Fruit fly (Drosophila melanogaster) whole organism, prepupa: Measurements from ENCODE around the gene RhoGAPp190.

ENCODE experiments used
- CG10669 ChIP-seq: fragments of 200-800 bp; sonication (Bioruptor generic); optimal IDR thresholded peaks from 3 replicates; lab custom pipeline; 2018; ENCODE audit warnings: missing biosample characterization, mild to moderate bottlenecking, missing genetic modification characterization, moderate library complexity
- CG11294 ChIP-seq: fragments of 200-800 bp; sonication (Bioruptor generic); IDR thresholded peaks from 2 replicates; pipeline ENCODE4 v1.3.6; 2022; ENCODE audit warnings: missing biosample characterization, missing genetic modification characterization
- CG15336 ChIP-seq: fragments of 200-800 bp; sonication (Bioruptor generic); IDR thresholded peaks from 2 replicates; pipeline ENCODE4 v1.3.6; 2022; ENCODE audit warnings: missing biosample characterization, missing genetic modification characterization
- CG1621 ChIP-seq: fragments of 200-800 bp; sonication (Bioruptor generic); optimal IDR thresholded peaks from 3 replicates; lab custom pipeline; 2018; ENCODE audit warnings: missing biosample characterization, mild to moderate bottlenecking, missing genetic modification characterization
- CG16779 ChIP-seq: fragments of 200-800 bp; sonication (Bioruptor generic); optimal IDR thresholded peaks from 3 replicates; lab custom pipeline; 2017; ENCODE audit warnings: missing biosample characterization, mild to moderate bottlenecking, missing genetic modification characterization
- CG3032 ChIP-seq: fragments of 200-800 bp; optimal IDR thresholded peaks from 2 replicates; lab custom pipeline; 2019; ENCODE audit warnings: missing biosample characterization, mild to moderate bottlenecking, missing genetic modification characterization, moderate library complexity
- CG31627 ChIP-seq: fragments of 200-800 bp; sonication (Bioruptor generic); optimal IDR thresholded peaks from 3 replicates; lab custom pipeline; 2016; ENCODE audit warnings: missing biosample characterization, missing genetic modification characterization
- CG32006 ChIP-seq: fragments of 200-800 bp; sonication (Bioruptor generic); optimal IDR thresholded peaks from 3 replicates; lab custom pipeline; 2017; ENCODE audit warnings: missing biosample characterization, mild to moderate bottlenecking, missing genetic modification characterization
- CG4318 ChIP-seq: fragments of 200-800 bp; sonication (Bioruptor generic); optimal IDR thresholded peaks from 3 replicates; lab custom pipeline; 2017; ENCODE audit warnings: missing biosample characterization, mild to moderate bottlenecking, missing genetic modification characterization
- CG6163 ChIP-seq: fragments of 200-800 bp; sonication (Bioruptor generic); IDR thresholded peaks from 3 replicates; pipeline ENCODE4 v1.3.6; 2022; ENCODE audit warnings: missing biosample characterization, missing genetic modification characterization
- CG6276 ChIP-seq: fragments of 200-800 bp; sonication (Bioruptor generic); optimal IDR thresholded peaks from 2 replicates; lab custom pipeline; 2017; ENCODE audit warnings: missing biosample characterization, mild to moderate bottlenecking, missing genetic modification characterization
- CG6792 ChIP-seq: fragments of 200-800 bp; sonication (Bioruptor generic); optimal IDR thresholded peaks from 3 replicates; lab custom pipeline; 2016; ENCODE audit warnings: missing biosample characterization, missing genetic modification characterization
- CG6808 ChIP-seq: fragments of 200-800 bp; sonication (Bioruptor generic); optimal IDR thresholded peaks from 3 replicates; lab custom pipeline; 2017; ENCODE audit warnings: missing biosample characterization, missing genetic modification characterization, mild to moderate bottlenecking, moderate library complexity, missing genetic modification reagents
- CG6854 ChIP-seq: fragments of 200-800 bp; sonication (Bioruptor generic); optimal IDR thresholded peaks from 2 replicates; lab custom pipeline; 2017; ENCODE audit warnings: missing biosample characterization, mild to moderate bottlenecking, missing genetic modification characterization
- CG7368 ChIP-seq: fragments of 200-800 bp; sonication (Bioruptor generic); optimal IDR thresholded peaks from 3 replicates; lab custom pipeline; 2016; ENCODE audit warnings: missing biosample characterization, missing genetic modification characterization
- CG8319 ChIP-seq: fragments of 200-800 bp; sonication (Bioruptor generic); optimal IDR thresholded peaks from 3 replicates; lab custom pipeline; 2016; ENCODE audit warnings: missing biosample characterization, missing genetic modification characterization
- Eip75B ChIP-seq: fragments of 200-800 bp; sonication (Bioruptor generic); optimal IDR thresholded peaks from 3 replicates; lab custom pipeline; 2016; ENCODE audit warnings: missing biosample characterization, missing genetic modification characterization
- Eip78C ChIP-seq: fragments of 200-800 bp; sonication (Bioruptor generic); peaks from one replicate; lab custom pipeline; 2016; ENCODE audit warnings: missing biosample characterization, missing genetic modification characterization
- Eip93F ChIP-seq: fragments of 200-800 bp; sonication (Bioruptor generic); optimal IDR thresholded peaks from 2 replicates; lab custom pipeline; 2016; ENCODE audit warnings: missing biosample characterization, mild to moderate bottlenecking, missing genetic modification characterization
- Ets21C ChIP-seq: fragments of 200-800 bp; sonication (Bioruptor generic); optimal IDR thresholded peaks from 3 replicates; lab custom pipeline; 2016; ENCODE audit warnings: missing biosample characterization, missing genetic modification characterization
- Ets96B ChIP-seq: fragments of 200-800 bp; optimal IDR thresholded peaks from 2 replicates; lab custom pipeline; 2019; ENCODE audit warnings: missing biosample characterization, mild to moderate bottlenecking, missing genetic modification characterization, moderate library complexity
- Gug ChIP-seq: fragments of 200-800 bp; sonication (Bioruptor generic); IDR thresholded peaks from 2 replicates; pipeline ENCODE4 v1.3.6; 2022; ENCODE audit warnings: missing biosample characterization, missing genetic modification characterization
- Hr38 ChIP-seq: sonication (Bioruptor generic); optimal IDR thresholded peaks from 2 replicates; lab custom pipeline; 2016; ENCODE audit warnings: missing biosample characterization, missing genetic modification characterization
- Hr39 ChIP-seq: fragments of 200-800 bp; sonication (Bioruptor generic); optimal IDR thresholded peaks from 2 replicates; lab custom pipeline; 2016; ENCODE audit warnings: missing biosample characterization, missing genetic modification characterization
- Hr4 ChIP-seq: fragments of 200-800 bp; sonication (Bioruptor generic); optimal IDR thresholded peaks from 3 replicates; lab custom pipeline; 2016; ENCODE audit warnings: missing biosample characterization, missing genetic modification characterization
- Lpt ChIP-seq: fragments of 200-800 bp; sonication (Bioruptor generic); optimal IDR thresholded peaks from 3 replicates; lab custom pipeline; 2016; ENCODE audit warnings: missing biosample characterization, missing genetic modification characterization
- Smox ChIP-seq: fragments of 200-800 bp; sonication (Bioruptor generic); optimal IDR thresholded peaks from 3 replicates; lab custom pipeline; 2016; ENCODE audit warnings: missing biosample characterization, missing genetic modification characterization
- Sox14 ChIP-seq: fragments of 200-800 bp; sonication (Bioruptor generic); optimal IDR thresholded peaks from 3 replicates; lab custom pipeline; 2016; ENCODE audit warnings: missing biosample characterization, missing genetic modification characterization
- Sox15 ChIP-seq: fragments of 200-800 bp; sonication (Bioruptor generic); optimal IDR thresholded peaks from 3 replicates; lab custom pipeline; 2016; ENCODE audit warnings: missing biosample characterization, missing genetic modification characterization
- achi ChIP-seq: fragments of 200-800 bp; sonication (Bioruptor generic); optimal IDR thresholded peaks from 3 replicates; lab custom pipeline; 2016; ENCODE audit warnings: missing biosample characterization, missing genetic modification characterization
- cyc ChIP-seq: fragments of 200-800 bp; sonication (Bioruptor generic); optimal IDR thresholded peaks from 3 replicates; lab custom pipeline; 2016; ENCODE audit warnings: missing biosample characterization, missing genetic modification characterization
- dac ChIP-seq: fragments of 200-800 bp; sonication (Bioruptor generic); optimal IDR thresholded peaks from 2 replicates; lab custom pipeline; 2017; ENCODE audit warnings: missing biosample characterization, mild to moderate bottlenecking, missing genetic modification characterization
- dsx ChIP-seq: fragments of 200-800 bp; optimal IDR thresholded peaks from 3 replicates; lab custom pipeline; 2019; ENCODE audit warnings: missing biosample characterization, mild to moderate bottlenecking, missing genetic modification characterization, moderate library complexity; ENCODE audit not compliant: poor library complexity, severe bottlenecking
- eg ChIP-seq: fragments of 200-800 bp; sonication (Bioruptor generic); IDR thresholded peaks from 3 replicates; pipeline ENCODE4 v1.3.6; 2022; ENCODE audit warnings: missing biosample characterization, missing genetic modification characterization
- fd59A ChIP-seq: fragments of 200-800 bp; sonication (Bioruptor generic); optimal IDR thresholded peaks from 2 replicates; lab custom pipeline; 2017; ENCODE audit warnings: missing biosample characterization, mild to moderate bottlenecking, missing genetic modification characterization, missing genetic modification reagents
- fkh ChIP-seq: fragments of 200-800 bp; sonication (Bioruptor generic); optimal IDR thresholded peaks from 3 replicates; lab custom pipeline; 2017; ENCODE audit warnings: missing biosample characterization, mild to moderate bottlenecking, missing genetic modification characterization, moderate library complexity
- lz ChIP-seq: fragments of 200-800 bp; sonication (Bioruptor generic); optimal IDR thresholded peaks from 3 replicates; lab custom pipeline; 2016; ENCODE audit warnings: missing biosample characterization, missing genetic modification characterization
- net ChIP-seq: fragments of 200-800 bp; sonication (Bioruptor generic); optimal IDR thresholded peaks from 3 replicates; lab custom pipeline; 2016; ENCODE audit warnings: missing biosample characterization, missing genetic modification characterization
- pdm3 ChIP-seq: fragments of 200-800 bp; sonication (Bioruptor generic); optimal IDR thresholded peaks from 3 replicates; lab custom pipeline; 2016; ENCODE audit warnings: missing biosample characterization, missing genetic modification characterization
- salr ChIP-seq, 2 experiments: fragments of 200-800 bp; sonication (Bioruptor generic); optimal IDR thresholded peaks; 3 replicates each; lab custom pipeline; 2016 to 2018; ENCODE audit warnings: missing biosample characterization in 2 of 2, missing genetic modification characterization in 2 of 2, mild to moderate bottlenecking in 1 of 2
- spab ChIP-seq: fragments of 200-800 bp; sonication (Bioruptor generic); optimal IDR thresholded peaks from 2 replicates; lab custom pipeline; 2017; ENCODE audit warnings: missing biosample characterization, mild to moderate bottlenecking, missing genetic modification characterization, missing genetic modification reagents
- ss ChIP-seq, 2 experiments: fragments of 200-800 bp; sonication (Bioruptor generic); optimal IDR thresholded peaks; 2 replicates in 1 of 2; 3 replicates in 1 of 2; lab custom pipeline; 2017 to 2018; ENCODE audit warnings: mild to moderate bottlenecking in 2 of 2, missing biosample characterization in 2 of 2, missing genetic modification characterization in 2 of 2, moderate library complexity in 1 of 2
- topi ChIP-seq: fragments of 200-800 bp; sonication (Bioruptor generic); optimal IDR thresholded peaks from 3 replicates; lab custom pipeline; 2016; ENCODE audit warnings: missing biosample characterization, missing genetic modification characterization

Gene RhoGAPp190

DNA sequence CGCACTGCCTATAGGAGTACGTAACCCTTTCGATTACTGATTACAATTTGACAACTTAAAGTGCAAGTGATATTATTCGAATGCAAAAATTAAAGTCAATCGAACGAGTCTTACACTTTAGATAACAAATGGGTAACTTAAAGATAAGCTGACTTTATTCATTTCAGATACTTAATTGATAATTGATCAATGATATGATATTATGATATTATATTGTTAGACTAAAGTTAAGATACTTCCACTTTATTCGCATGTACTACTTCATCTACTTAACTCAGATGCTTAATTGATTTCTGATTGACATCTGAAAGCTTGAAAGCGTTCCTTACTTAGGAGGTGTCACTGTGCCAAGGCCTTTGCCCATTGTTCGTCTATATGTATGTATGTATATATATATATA, 33.8 kb upstream of the RhoGAPp190 start (continued):
- TF ChIP-seq Lpt (GFP tag; lab: Kevin White, UChicago), result no peak
- 0 out of 3 replicates have a peak, but pooled peaks have one; percentile 33 for TF ChIP-seq eg
- TF ChIP-seq Hr39 (GFP tag; lab: Kevin White, UChicago), result no peak
- peak; percentile 52 for TF ChIP-seq CG6808 (GFP tag; lab: Kevin White, UChicago)
- no peak for TF ChIP-seq lz
- TF ChIP-seq Eip75B (GFP tag; lab: Kevin White, UChicago), result no peak
- TF ChIP-seq Sox15 (GFP tag; lab: Kevin White, UChicago), result no peak
- TF ChIP-seq CG6276 (GFP tag; lab: Kevin White, UChicago), result peak; percentile 66
- TF ChIP-seq CG8319 (GFP tag; lab: Kevin White, UChicago), result no peak
- peak; percentile 14 to 53 for TF ChIP-seq ss (GFP tag; optimal IDR thresholded peaks at IDR 0.05; lab: Kevin White, UChicago)
- no peak for TF ChIP-seq dac (GFP tag; lab: Kevin White, UChicago)
- TF ChIP-seq Hr38 (GFP tag; lab: Kevin White, UChicago), result no peak
- TF ChIP-seq cyc (GFP tag; lab: Kevin White, UChicago), result no peak
- peak; percentile 41 for TF ChIP-seq CG3032 (tag; lab: Kevin White, UChicago)
- TF ChIP-seq Eip78C (GFP tag; lab: Kevin White, UChicago), result peak; percentile 82
- peak; percentile 21 for TF ChIP-seq spab
- TF ChIP-seq salr (GFP tag; optimal IDR thresholded peaks at IDR 0.05; lab: Kevin White, UChicago), result peak in 1 of 2 experiments; percentile 16
- no peak for TF ChIP-seq CG6854 (GFP tag; lab: Kevin White, UChicago)
- TF ChIP-seq, all 60 proteins: peak for 25

DNA sequence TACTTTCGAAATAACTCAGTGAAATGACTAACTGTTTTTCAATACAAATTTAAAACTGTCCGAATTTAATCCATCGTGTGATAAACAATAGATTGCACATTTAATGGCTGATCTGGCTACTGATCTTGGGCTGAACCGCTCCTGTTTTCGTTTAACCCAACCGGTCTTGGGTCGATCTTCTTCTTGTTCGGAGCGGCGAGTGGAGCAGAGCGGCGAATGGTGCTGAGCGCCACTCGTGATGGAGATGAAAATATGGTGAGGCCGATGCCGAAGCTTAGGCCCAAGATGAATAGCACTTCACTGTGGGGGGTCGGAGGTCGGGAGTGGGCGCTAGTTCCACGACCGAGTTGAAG, 31.1 kb upstream of the RhoGAPp190 start:
- TF ChIP-seq CG3032 (tag; lab: Kevin White, UChicago) (no peak), pdm3 (GFP tag; lab: Kevin White, UChicago) (no peak), Eip75B (GFP tag; lab: Kevin White, UChicago) (no peak), dac (GFP tag; lab: Kevin White, UChicago) (no peak), CG6808 (GFP tag; lab: Kevin White, UChicago) (no peak), CG6854 (GFP tag; lab: Kevin White, UChicago) (no peak), CG16779 (tag; lab: Kevin White, UChicago) (no peak), achi (GFP tag; lab: Kevin White, UChicago) (no peak), Smox (GFP tag; lab: Kevin White, UChicago) (no peak), CG6792 (GFP tag; lab: Kevin White, UChicago) (no peak), Hr39 (GFP tag; lab: Kevin White, UChicago) (no peak)

dm6 chrX:17682745-17683505, 30.6 kb upstream of the RhoGAPp190 start:
- TF ChIP-seq CG3032 (tag; lab: Kevin White, UChicago) (peak; percentile 85), Lpt (GFP tag; lab: Kevin White, UChicago) (peak; percentile 94), CG6854 (GFP tag; lab: Kevin White, UChicago) (peak; percentile 92), CG11294 (peak; percentile 89), CG10669 (GFP tag; lab: Kevin White, UChicago) (peak; percentile 89), dac (GFP tag; lab: Kevin White, UChicago) (peak; percentile 85), Gug (GFP tag; lab: Robert Waterston, UW) (peak; percentile 93), dsx (GFP tag; lab: Kevin White, UChicago) (peak; percentile 99), CG32006 (GFP tag; lab: Kevin White, UChicago) (peak; percentile 95), fkh (GFP tag; lab: Kevin White, UChicago) (no peak), CG15336 (peak; percentile 95), cyc (GFP tag; lab: Kevin White, UChicago) (peak; percentile 91), Ets21C (GFP tag; lab: Kevin White, UChicago) (peak; percentile 81), topi (GFP tag; lab: Kevin White, UChicago) (peak; percentile 96), CG16779 (tag; lab: Kevin White, UChicago) (peak; percentile 91), fd59A (GFP tag; lab: Kevin White, UChicago) (peak; percentile 84), CG1621 (tag; lab: Kevin White, UChicago) (peak; percentile 86), spab (peak; percentile 89), Hr38 (GFP tag; lab: Kevin White, UChicago) (no peak), Smox (GFP tag; lab: Kevin White, UChicago) (peak; percentile 95), Sox15 (GFP tag; lab: Kevin White, UChicago) (peak; percentile 88), CG6163 (GFP tag; lab: Robert Waterston, UW) (peak; percentile 97), salr (GFP tag; optimal IDR thresholded peaks at IDR 0.05; lab: Kevin White, UChicago) (peak; percentile 80 to 91), Hr4 (GFP tag; lab: Kevin White, UChicago) (peak; percentile 93), net (GFP tag; lab: Kevin White, UChicago) (peak; percentile 96), Sox14 (peak; percentile 92), CG4318 (GFP tag; lab: Kevin White, UChicago) (peak; percentile 84), Ets96B (tag; lab: Kevin White, UChicago) (peak; percentile 85), CG7368 (GFP tag; lab: Kevin White, UChicago) (peak; percentile 88), CG31627 (peak; percentile 91), Eip93F (GFP tag; lab: Kevin White, UChicago) (peak; percentile 92)
